In the genomic region with DNA sequence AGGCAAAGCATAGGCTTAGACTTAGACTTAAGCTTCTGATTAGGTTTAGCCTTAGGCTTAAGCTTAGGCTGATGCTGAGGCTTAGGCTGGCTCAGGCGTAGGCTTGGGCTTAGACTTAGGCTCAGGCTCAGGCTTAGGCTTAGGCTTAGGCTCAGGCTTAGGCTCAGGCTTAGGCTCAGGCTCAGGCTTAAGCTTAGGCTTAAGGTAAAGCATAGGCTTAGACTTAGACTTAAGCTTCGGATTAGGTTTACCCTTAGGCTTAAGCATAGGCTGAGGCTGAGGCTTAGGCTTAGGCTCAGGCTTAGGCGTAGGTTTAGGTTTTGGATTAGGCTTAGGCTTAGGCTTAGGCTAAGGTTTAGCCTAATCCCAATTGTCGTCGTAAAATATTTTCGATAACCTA, we compare ENCODE assay signal across 2 worm cellular contexts.
TF ChIP-seq lines count a peak whose summit lies in the region.

No protein-coding gene starts in this region.

TF ChIP-seq in whole organism, early embryonic, 17 proteins besides CTCF, POLR2A, EP300 and RAD21:
- peak; percentile 89 for TF ChIP-seq ceh-36 (tag; optimal IDR thresholded peaks at IDR 0.05; lab: Kevin White, UChicago)
- TF ChIP-seq hnd-1 (tag; optimal IDR thresholded peaks at IDR 0.05; lab: Kevin White, UChicago) = no peak
- no peak for TF ChIP-seq ama-1 (optimal IDR thresholded peaks at IDR 0.05; lab: Kevin White, UChicago)

TF ChIP-seq in whole organism, late embryonic, 69 proteins besides CTCF, POLR2A, EP300 and RAD21:
- TF ChIP-seq hlh-30 (tag; optimal IDR thresholded peaks at IDR 0.05; lab: Kevin White, UChicago; ENCODE audit: insufficient read depth) (no peak), dve-1 (tag; optimal IDR thresholded peaks at IDR 0.05; lab: Kevin White, UChicago) (peak; percentile 92)
